Fruit fly (Drosophila melanogaster) whole organism, embryonic: ENCODE measurements around the gene CG11839.

Source experiments
- C15 ChIP-seq: fragments of 200-800 bp; sonication (Bioruptor generic); IDR thresholded peaks from 3 replicates; pipeline ENCODE4 v1.3.6; 2022; ENCODE audit warnings: missing biosample characterization, missing genetic modification characterization
- CG10366 ChIP-seq: fragments of 200-800 bp; sonication (Bioruptor generic); IDR thresholded peaks from 2 replicates; pipeline ENCODE4 v1.3.6; 2022; ENCODE audit warnings: missing biosample characterization, missing genetic modification characterization
- CG10543 ChIP-seq: fragments of 200-800 bp; sonication (Bioruptor generic); optimal IDR thresholded peaks from 3 replicates; lab custom pipeline; 2017; ENCODE audit warnings: missing biosample characterization, mild to moderate bottlenecking, missing genetic modification characterization, moderate library complexity
- CG12155 ChIP-seq: fragments of 200-800 bp; sonication (Bioruptor generic); optimal IDR thresholded peaks from 3 replicates; lab custom pipeline; 2016; ENCODE audit warnings: missing biosample characterization, missing genetic modification characterization
- CG12659 ChIP-seq: fragments of 200-800 bp; sonication (Bioruptor generic); optimal IDR thresholded peaks from 3 replicates; lab custom pipeline; 2017; ENCODE audit warnings: mild to moderate bottlenecking, missing biosample characterization, missing genetic modification reagents, missing genetic modification characterization
- CG13894 ChIP-seq: fragments of 200-800 bp; sonication (Bioruptor generic); optimal IDR thresholded peaks from 3 replicates; lab custom pipeline; 2018; ENCODE audit warnings: missing biosample characterization, mild to moderate bottlenecking, missing genetic modification characterization, moderate library complexity
- CG14050 ChIP-seq: fragments of 200-800 bp; sonication (Bioruptor generic); IDR thresholded peaks from 3 replicates; pipeline ENCODE4 v1.3.6; 2022; ENCODE audit warnings: missing biosample characterization, missing genetic modification characterization
- CG17359 ChIP-seq: fragments of 200-800 bp; sonication (Bioruptor generic); optimal IDR thresholded peaks from 3 replicates; lab custom pipeline; 2018; ENCODE audit warnings: missing biosample characterization, mild to moderate bottlenecking, missing genetic modification characterization, moderate library complexity
- CG18262 ChIP-seq: fragments of 200-800 bp; optimal IDR thresholded peaks from 3 replicates; lab custom pipeline; 2019; ENCODE audit warnings: missing biosample characterization, mild to moderate bottlenecking, missing genetic modification characterization, moderate library complexity
- CG2129 ChIP-seq: fragments of 200-800 bp; sonication (Bioruptor generic); IDR thresholded peaks from 2 replicates; pipeline ENCODE4 v1.3.6; 2022; ENCODE audit warnings: missing biosample characterization, missing genetic modification characterization; ENCODE audit not compliant: partially characterized antibody
- CG2889 ChIP-seq: fragments of 200-800 bp; sonication (Bioruptor generic); IDR thresholded peaks from 3 replicates; pipeline ENCODE4 v1.3.6; 2022; ENCODE audit warnings: missing biosample characterization, missing genetic modification characterization
- CG3407 ChIP-seq: fragments of 200-800 bp; sonication (Bioruptor generic); optimal IDR thresholded peaks from 2 replicates; lab custom pipeline; 2018; ENCODE audit warnings: missing biosample characterization, mild to moderate bottlenecking, missing genetic modification characterization
- CG34376 ChIP-seq: fragments of 200-800 bp; sonication (Bioruptor generic); optimal IDR thresholded peaks from 2 replicates; lab custom pipeline; 2018; ENCODE audit warnings: missing biosample characterization, mild to moderate bottlenecking, missing genetic modification characterization
- CG7357 ChIP-seq: fragments of 200-800 bp; sonication (Bioruptor generic); IDR thresholded peaks from 3 replicates; pipeline ENCODE4 v1.3.6; 2022; ENCODE audit warnings: missing biosample characterization, missing genetic modification characterization
- CG8924 ChIP-seq: fragments of 200-800 bp; optimal IDR thresholded peaks from 3 replicates; lab custom pipeline; 2019; ENCODE audit warnings: missing biosample characterization, mild to moderate bottlenecking, missing genetic modification characterization, moderate library complexity
- CG9437 ChIP-seq: fragments of 200-800 bp; sonication (Bioruptor generic); optimal IDR thresholded peaks from 2 replicates; lab custom pipeline; 2018; ENCODE audit warnings: missing biosample characterization, mild to moderate bottlenecking, missing genetic modification characterization
- D ChIP-seq, 2 experiments: fragments of 200-800 bp in 1 of 2; fragments of >200 bp in 1 of 2; sonication (Bioruptor generic) in 1 of 2; optimal IDR thresholded peaks; 2 replicates in 1 of 2; 3 replicates in 1 of 2; lab custom pipeline; 2017; ENCODE audit warnings: mild to moderate bottlenecking in 1 of 2, missing biosample characterization in 1 of 2, missing genetic modification characterization in 1 of 2, missing genetic modification reagents in 1 of 2
- Dad ChIP-seq: fragments of 200-800 bp; sonication (Bioruptor generic); optimal IDR thresholded peaks from 3 replicates; lab custom pipeline; 2016; ENCODE audit warnings: missing biosample characterization, missing genetic modification characterization
- Deaf1 ChIP-seq: fragments of 200-800 bp; optimal IDR thresholded peaks from 3 replicates; lab custom pipeline; 2019; ENCODE audit warnings: missing biosample characterization, mild to moderate bottlenecking, missing genetic modification characterization, moderate library complexity
- Dip3 ChIP-seq: fragments of 200-800 bp; sonication (Bioruptor generic); optimal IDR thresholded peaks from 3 replicates; lab custom pipeline; 2016; ENCODE audit warnings: missing biosample characterization, missing genetic modification characterization
- Elba2 ChIP-seq: fragments of 200-800 bp; sonication (Bioruptor generic); optimal IDR thresholded peaks from 3 replicates; lab custom pipeline; 2016; ENCODE audit warnings: missing biosample characterization, missing genetic modification characterization
- Fer1 ChIP-seq: fragments of 200-800 bp; sonication (Bioruptor generic); optimal IDR thresholded peaks from 2 replicates; lab custom pipeline; 2017; ENCODE audit warnings: missing biosample characterization, mild to moderate bottlenecking, missing genetic modification characterization
- HmgZ ChIP-seq: fragments of 200-800 bp; sonication (Bioruptor generic); optimal IDR thresholded peaks from 2 replicates; lab custom pipeline; 2018; ENCODE audit warnings: missing biosample characterization, mild to moderate bottlenecking, missing genetic modification characterization
- Lhr ChIP-seq: fragments of 200-800 bp; sonication (Bioruptor generic); optimal IDR thresholded peaks from 3 replicates; lab custom pipeline; 2017; ENCODE audit warnings: mild to moderate bottlenecking, missing biosample characterization, missing genetic modification reagents, missing genetic modification characterization
- Lpt ChIP-seq: fragments of >200 bp; optimal IDR thresholded peaks from 2 replicates; lab custom pipeline; 2018; ENCODE audit warnings: missing biosample characterization, missing genetic modification characterization
- Nf-YC ChIP-seq: fragments of 200-800 bp; optimal IDR thresholded peaks from 3 replicates; lab custom pipeline; 2019; ENCODE audit warnings: missing biosample characterization, mild to moderate bottlenecking, missing genetic modification characterization, moderate library complexity
- NfI ChIP-seq: fragments of 200-800 bp; sonication (Bioruptor generic); optimal IDR thresholded peaks from 3 replicates; lab custom pipeline; 2018; ENCODE audit warnings: missing biosample characterization, mild to moderate bottlenecking, missing genetic modification characterization, moderate library complexity
- Oli ChIP-seq: fragments of 200-800 bp; sonication (Bioruptor generic); optimal IDR thresholded peaks from 2 replicates; lab custom pipeline; 2018; ENCODE audit warnings: missing biosample characterization, mild to moderate bottlenecking, missing genetic modification characterization, moderate library complexity
- Side ChIP-seq: fragments of 200-800 bp; sonication (Bioruptor generic); optimal IDR thresholded peaks from 2 replicates; lab custom pipeline; 2016; ENCODE audit warnings: missing biosample characterization, missing genetic modification characterization
- Sox100B ChIP-seq: fragments of 200-800 bp; sonication (Bioruptor generic); optimal IDR thresholded peaks from 3 replicates; lab custom pipeline; 2018; ENCODE audit warnings: missing biosample characterization, mild to moderate bottlenecking, missing genetic modification characterization
- Usf ChIP-seq: fragments of 200-800 bp; sonication (Bioruptor generic); optimal IDR thresholded peaks from 2 replicates; lab custom pipeline; 2017; ENCODE audit warnings: missing genotype, missing biosample characterization, missing genetic modification characterization
- abd-A ChIP-seq: fragments of 200-800 bp; sonication (Bioruptor generic); optimal IDR thresholded peaks from 3 replicates; lab custom pipeline; 2019; ENCODE audit warnings: missing biosample characterization, mild to moderate bottlenecking, missing genetic modification characterization, moderate library complexity
- ac ChIP-seq: fragments of 200-800 bp; sonication (Bioruptor generic); optimal IDR thresholded peaks from 3 replicates; lab custom pipeline; 2017; ENCODE audit warnings: missing biosample characterization, mild to moderate bottlenecking, missing genetic modification characterization
- bbx ChIP-seq: fragments of 200-800 bp; sonication (Bioruptor generic); IDR thresholded peaks from 2 replicates; pipeline ENCODE4 v1.3.6; 2022; ENCODE audit warnings: missing biosample characterization, missing genetic modification characterization; ENCODE audit not compliant: partially characterized antibody
- bigmax ChIP-seq: fragments of 200-800 bp; sonication (Bioruptor generic); optimal IDR thresholded peaks from 2 replicates; lab custom pipeline; 2018; ENCODE audit warnings: missing biosample characterization, mild to moderate bottlenecking, missing genetic modification characterization
- cad ChIP-seq: fragments of >200 bp; optimal IDR thresholded peaks from 2 replicates; lab custom pipeline; 2017; ENCODE audit warnings: missing biosample characterization, missing genetic modification characterization
- dmrt11E ChIP-seq: fragments of 200-800 bp; sonication (Bioruptor generic); optimal IDR thresholded peaks from 3 replicates; lab custom pipeline; 2018; ENCODE audit warnings: missing biosample characterization, mild to moderate bottlenecking, missing genetic modification characterization, moderate library complexity
- dysf ChIP-seq: fragments of 200-800 bp; sonication (Bioruptor generic); IDR thresholded peaks from 3 replicates; pipeline ENCODE4 v1.3.6; 2022; ENCODE audit warnings: missing biosample characterization, missing genetic modification characterization
- exex ChIP-seq: fragments of 200-800 bp; sonication (Bioruptor generic); optimal IDR thresholded peaks from 4 replicates; lab custom pipeline; 2018; ENCODE audit warnings: missing biosample characterization, mild to moderate bottlenecking, missing genetic modification characterization, moderate library complexity
- hb ChIP-seq: fragments of 200-800 bp; sonication (Bioruptor generic); IDR thresholded peaks from 3 replicates; pipeline ENCODE4 v1.3.6; 2022; ENCODE audit warnings: missing biosample characterization, missing genetic modification characterization; ENCODE audit not compliant: partially characterized antibody
- kni ChIP-seq: fragments of 200-800 bp; sonication (Bioruptor generic); optimal IDR thresholded peaks from 3 replicates; lab custom pipeline; 2017; ENCODE audit warnings: mild to moderate bottlenecking, missing biosample characterization, missing genetic modification reagents, missing genetic modification characterization
- sima ChIP-seq: fragments of 200-800 bp; sonication (Bioruptor generic); optimal IDR thresholded peaks from 2 replicates; lab custom pipeline; 2016; ENCODE audit warnings: missing biosample characterization, missing genetic modification characterization
- tll ChIP-seq, 2 experiments: fragments of 200-800 bp in 1 of 2; fragments of >200 bp in 1 of 2; sonication (Bioruptor generic) in 1 of 2; optimal IDR thresholded peaks; 2 replicates each; lab custom pipeline; 2017 to 2019; ENCODE audit warnings: missing biosample characterization in 2 of 2, missing genetic modification characterization in 2 of 2, mild to moderate bottlenecking in 1 of 2, moderate library complexity in 1 of 2
- twi ChIP-seq: fragments of 200-800 bp; optimal IDR thresholded peaks from 2 replicates; lab custom pipeline; 2019; ENCODE audit warnings: missing biosample characterization, mild to moderate bottlenecking, missing genetic modification characterization, moderate library complexity
- vvl ChIP-seq: fragments of 200-800 bp; sonication (Bioruptor generic); IDR thresholded peaks from 2 replicates; pipeline ENCODE4 v1.3.6; 2022; ENCODE audit warnings: missing biosample characterization, missing genetic modification characterization

CG11839 gene

dm6 chr3R:25044816-25045551, 24.7 kb upstream of the CG11839 start, which contains the start of gene 5PtaseI (continued):
- TF ChIP-seq Elba2 (GFP tag; lab: Kevin White, UChicago): peak; percentile 4
- TF ChIP-seq bbx (GFP tag; lab: Robert Waterston, UW): 0 out of 2 replicates have a peak, but pooled peaks have one; percentile 8
- peak; percentile 1 for TF ChIP-seq Fer1 (GFP tag; lab: Kevin White, UChicago)
- peak; percentile 29 for TF ChIP-seq CG12659 (GFP tag; lab: Kevin White, UChicago)
- no peak for TF ChIP-seq abd-A (tag; lab: Kevin White, UChicago)
- peak; percentile 36 for TF ChIP-seq CG34376 (GFP tag; lab: Kevin White, UChicago)
- no peak for TF ChIP-seq CG3407 (GFP tag; lab: Kevin White, UChicago)
- no peak; the same call in 2 of the 3 replicates for TF ChIP-seq hb (GFP tag; lab: Robert Waterston, UW)
- TF ChIP-seq CG2889: no peak
- peak; percentile 37 for TF ChIP-seq CG9437 (GFP tag; lab: Kevin White, UChicago)

dm6 chr3R:25046023-25046422, 23.7 kb upstream of the CG11839 start, which contains the start of gene CG11786:
Gene CG11786 (plus strand): TSS chr3R:25046323.
- peak; percentile 32; the same call in 1 of the 2 replicates for TF ChIP-seq vvl (GFP tag; lab: Robert Waterston, UW)
- TF ChIP-seq kni (GFP tag; lab: Kevin White, UChicago): peak; percentile 45
- TF ChIP-seq CG17359 (tag; lab: Kevin White, UChicago): no peak

- peak; percentile 40; the same call in 1 of the 2 replicates for TF ChIP-seq CG2129 (GFP tag; lab: Robert Waterston, UW)
- TF ChIP-seq dmrt11E (tag; lab: Kevin White, UChicago): no peak
- TF ChIP-seq twi: no peak
- no peak for TF ChIP-seq Side (GFP tag; lab: Kevin White, UChicago)
- no peak for TF ChIP-seq CG7357 (GFP tag; lab: Robert Waterston, UW)
- no peak for TF ChIP-seq CG14050 (GFP tag; lab: Robert Waterston, UW)
- TF ChIP-seq Usf: no peak
- no peak for TF ChIP-seq Sox100B (GFP tag; lab: Kevin White, UChicago)
- TF ChIP-seq HmgZ (tag; lab: Kevin White, UChicago): peak; percentile 46
- TF ChIP-seq bigmax (GFP tag; lab: Kevin White, UChicago): no peak
- no peak for TF ChIP-seq Dip3 (GFP tag; lab: Kevin White, UChicago)
- TF ChIP-seq CG18262 (tag; lab: Kevin White, UChicago): no peak
- TF ChIP-seq cad (GFP tag; lab: Kevin White, UChicago): no peak
- no peak for TF ChIP-seq CG10543
- no peak for TF ChIP-seq sima (GFP tag; lab: Kevin White, UChicago)
- peak; percentile 12 for TF ChIP-seq NfI (GFP tag; lab: Kevin White, UChicago)
- TF ChIP-seq CG12155: no peak
- TF ChIP-seq Dad: no peak
- TF ChIP-seq Deaf1: peak; percentile 2
- no peak for TF ChIP-seq C15 (GFP tag; lab: Robert Waterston, UW)
- no peak for TF ChIP-seq exex
- no peak for TF ChIP-seq D (optimal IDR thresholded peaks at IDR 0.05; lab: Kevin White, UChicago)
- TF ChIP-seq D (GFP tag; optimal IDR thresholded peaks at IDR 0.05; lab: Kevin White, UChicago): no peak
- TF ChIP-seq CG13894 (tag; lab: Kevin White, UChicago): no peak
- TF ChIP-seq Lhr (GFP tag; lab: Kevin White, UChicago): no peak
- no peak for TF ChIP-seq CG10366 (GFP tag; lab: Robert Waterston, UW)
- no peak for TF ChIP-seq tll (GFP tag; optimal IDR thresholded peaks at IDR 0.05; lab: Kevin White, UChicago)
- TF ChIP-seq CG8924 (tag; lab: Kevin White, UChicago): no peak
- TF ChIP-seq Lpt (GFP tag; lab: Kevin White, UChicago): no peak
- no peak for TF ChIP-seq Oli (tag; lab: Kevin White, UChicago)
- TF ChIP-seq Nf-YC: no peak
- no peak for TF ChIP-seq ac (GFP tag; lab: Kevin White, UChicago)
- no peak for TF ChIP-seq dysf (GFP tag; lab: Robert Waterston, UW)
Measured at dm6 chr3R:25047504-25047903, 22.2 kb upstream of the CG11839 start, which contains the start of gene CG11790. Gene CG11790 (plus strand): TSS chr3R:25047706.
